Worm (Caenorhabditis elegans) whole organism, young adult: ENCODE results near the gene F59E12.6.
A peak's percentile ranks its signal among the peaks of the same experiment; 100 is the strongest.

Source experiments
- B0035.1 ChIP-seq: sonication (generic microtip); optimal IDR thresholded peaks from 2 replicates; lab custom pipeline; 2016; ENCODE audit warnings: missing genetic modification characterization, mild to moderate bottlenecking, missing compliant biosample characterization, missing genotype, missing genetic modification reagents
- C17E4.6 ChIP-seq: fragments of 200-800 bp; sonication (Bioruptor generic); IDR thresholded peaks from 2 replicates; pipeline ENCODE4 v1.3.6; 2022; ENCODE audit warnings: missing genetic modification reagents, missing genetic modification characterization, missing compliant biosample characterization
- F10E7.11 ChIP-seq: sonication (generic microtip); optimal IDR thresholded peaks from 2 replicates; lab custom pipeline; 2017; ENCODE audit warnings: mild to moderate bottlenecking, missing genetic modification characterization, moderate library complexity, missing compliant biosample characterization
- F22D6.2 ChIP-seq: sonication (generic microtip); optimal IDR thresholded peaks from 2 replicates; lab custom pipeline; 2016; ENCODE audit warnings: mild to moderate bottlenecking, missing genetic modification characterization, missing compliant biosample characterization
- F33H1.4 ChIP-seq: fragments of 200-800 bp; sonication (Bioruptor generic); IDR thresholded peaks from 2 replicates; pipeline ENCODE4 v1.3.6; 2022; ENCODE audit warnings: missing genetic modification reagents, missing genetic modification characterization, missing compliant biosample characterization
- F37B4.10 ChIP-seq: fragments of 200-800 bp; sonication (Bioruptor generic); IDR thresholded peaks from 2 replicates; pipeline ENCODE4 v1.3.6; 2022; ENCODE audit warnings: missing genetic modification characterization, missing compliant biosample characterization
- F55B11.4 ChIP-seq: sonication (generic microtip); optimal IDR thresholded peaks from 2 replicates; lab custom pipeline; 2016; ENCODE audit warnings: missing compliant biosample characterization, missing genetic modification characterization, borderline replicate concordance; ENCODE audit not compliant: insufficient read depth
- K11D2.4 ChIP-seq: fragments of 200-800 bp; sonication (Bioruptor generic); IDR thresholded peaks from 2 replicates; pipeline ENCODE4 v1.3.6; 2022; ENCODE audit warnings: missing genetic modification reagents, missing genetic modification characterization, missing compliant biosample characterization
- K12H6.12 ChIP-seq: fragments of 200-800 bp; sonication (Bioruptor generic); optimal IDR thresholded peaks from 2 replicates; lab custom pipeline; 2018; ENCODE audit warnings: mild to moderate bottlenecking, missing genetic modification characterization, missing compliant biosample characterization
- T07F8.4 ChIP-seq: sonication (generic microtip); optimal IDR thresholded peaks from 2 replicates; lab custom pipeline; 2016; ENCODE audit warnings: mild to moderate bottlenecking, missing genetic modification characterization, moderate library complexity, missing compliant biosample characterization
- Y53G8AR.9 ChIP-seq: fragments of 200-800 bp; sonication (Bioruptor generic); conservative IDR thresholded peaks from 2 replicates; pipeline ENCODE4 v1.3.6; 2022; ENCODE audit warnings: missing genetic modification reagents, missing genetic modification characterization, missing compliant biosample characterization
- Y79H2A.3 ChIP-seq: fragments of 200-800 bp; sonication (Bioruptor generic); conservative IDR thresholded peaks from 2 replicates; pipeline ENCODE4 v1.3.6; 2022; ENCODE audit warnings: missing genetic modification reagents, missing genetic modification characterization, missing compliant biosample characterization
- Y95B8A.8 ChIP-seq: fragments of 200-800 bp; sonication (Bioruptor generic); IDR thresholded peaks from 2 replicates; pipeline ENCODE4 v1.3.6; 2022; ENCODE audit warnings: missing genetic modification reagents, missing genetic modification characterization, missing compliant biosample characterization
- aptf-2 ChIP-seq: fragments of 200-800 bp; sonication (Bioruptor generic); conservative IDR thresholded peaks from 2 replicates; pipeline ENCODE4 v1.3.6; 2022; ENCODE audit warnings: missing genetic modification reagents, missing genetic modification characterization, missing compliant biosample characterization
- athp-1 ChIP-seq: sonication (generic microtip); optimal IDR thresholded peaks from 2 replicates; lab custom pipeline; 2017; ENCODE audit warnings: mild to moderate bottlenecking, missing genetic modification characterization, missing compliant biosample characterization
- attf-3 ChIP-seq: fragments of 200-800 bp; sonication (Bioruptor generic); conservative IDR thresholded peaks from 2 replicates; pipeline ENCODE4 v1.3.6; 2022; ENCODE audit warnings: missing genetic modification reagents, missing genetic modification characterization, missing compliant biosample characterization
- ccch-3 ChIP-seq: fragments of 200-800 bp; sonication (Bioruptor generic); optimal IDR thresholded peaks from 2 replicates; lab custom pipeline; 2018; ENCODE audit warnings: mild to moderate bottlenecking, missing genetic modification characterization, missing compliant biosample characterization
- cebp-2 ChIP-seq: fragments of 200-800 bp; sonication (Bioruptor generic); IDR thresholded peaks from 2 replicates; pipeline ENCODE4 v1.3.6; 2022; ENCODE audit warnings: missing genetic modification characterization, missing compliant biosample characterization
- ceh-27 ChIP-seq: fragments of 200-800 bp; sonication (Bioruptor generic); optimal IDR thresholded peaks from 2 replicates; lab custom pipeline; 2018; ENCODE audit warnings: mild to moderate bottlenecking, missing genetic modification characterization, moderate library complexity, missing compliant biosample characterization
- die-1 ChIP-seq: sonication (generic microtip); optimal IDR thresholded peaks from 2 replicates; lab custom pipeline; 2016; ENCODE audit warnings: missing genotype, mild to moderate bottlenecking, missing genetic modification characterization, missing compliant biosample characterization
- dpl-1 ChIP-seq: fragments of 150-350 bp; optimal IDR thresholded peaks from 2 replicates; lab custom pipeline; 2014; ENCODE audit warnings: missing biosample characterization, missing genetic modification reagents, missing genetic modification characterization
- egrh-3 ChIP-seq: fragments of 200-800 bp; sonication (Bioruptor generic); IDR thresholded peaks from 2 replicates; pipeline ENCODE4 v1.3.6; 2022; ENCODE audit warnings: missing genetic modification reagents, missing genetic modification characterization, missing compliant biosample characterization
- hlh-26 ChIP-seq: fragments of 200-800 bp; sonication (Bioruptor generic); conservative IDR thresholded peaks from 2 replicates; pipeline ENCODE4 v1.3.6; 2022; ENCODE audit warnings: missing genetic modification reagents, missing genetic modification characterization, missing compliant biosample characterization
- hmg-1.2 ChIP-seq: fragments of 200-800 bp; sonication (Bioruptor generic); IDR thresholded peaks from 2 replicates; pipeline ENCODE4 v1.3.6; 2022; ENCODE audit warnings: missing genetic modification reagents, missing genetic modification characterization, missing compliant biosample characterization
- hmg-20 ChIP-seq: fragments of 200-800 bp; sonication (Bioruptor generic); IDR thresholded peaks from 2 replicates; pipeline ENCODE4 v1.3.6; 2022; ENCODE audit warnings: missing genetic modification reagents, missing genetic modification characterization, missing compliant biosample characterization
- hsf-1 ChIP-seq: fragments of 200-800 bp; sonication (Bioruptor generic); IDR thresholded peaks from 2 replicates; pipeline ENCODE4 v1.3.6; 2022; ENCODE audit warnings: missing genetic modification reagents, missing genetic modification characterization, missing compliant biosample characterization
- lin-26 ChIP-seq: fragments of 200-800 bp; sonication (Bioruptor generic); IDR thresholded peaks from 2 replicates; pipeline ENCODE4 v1.3.6; 2022; ENCODE audit warnings: missing genetic modification reagents, missing genetic modification characterization, missing compliant biosample characterization
- lsy-27 ChIP-seq: sonication (generic microtip); optimal IDR thresholded peaks from 2 replicates; lab custom pipeline; 2017; ENCODE audit warnings: missing genetic modification characterization, mild to moderate bottlenecking, missing compliant biosample characterization, antibody characterized with exemption, missing genotype, borderline replicate concordance; ENCODE audit not compliant: insufficient read depth
- madf-8 ChIP-seq: fragments of 200-800 bp; sonication (Bioruptor generic); conservative IDR thresholded peaks from 2 replicates; pipeline ENCODE4 v1.3.6; 2022; ENCODE audit warnings: missing genetic modification reagents, missing genetic modification characterization, missing compliant biosample characterization
- mcd-1 ChIP-seq: fragments of 200-800 bp; sonication (Bioruptor generic); IDR thresholded peaks from 2 replicates; pipeline ENCODE4 v1.3.6; 2022; ENCODE audit warnings: missing genetic modification reagents, missing genetic modification characterization, missing compliant biosample characterization
- mel-28 ChIP-seq: sonication (generic microtip); optimal IDR thresholded peaks from 2 replicates; lab custom pipeline; 2016; ENCODE audit warnings: borderline replicate concordance, mild to moderate bottlenecking, missing genetic modification characterization, missing compliant biosample characterization
- nfya-1 ChIP-seq: sonication (generic microtip); optimal IDR thresholded peaks from 2 replicates; lab custom pipeline; 2017; ENCODE audit warnings: antibody characterized with exemption, missing compliant biosample characterization, missing genetic modification characterization, borderline replicate concordance; ENCODE audit not compliant: insufficient read depth
- nfyb-1 ChIP-seq: fragments of 200-800 bp; sonication (Bioruptor generic); IDR thresholded peaks from 2 replicates; pipeline ENCODE4 v1.3.6; 2022; ENCODE audit warnings: missing genetic modification reagents, missing genetic modification characterization, missing compliant biosample characterization
- nhr-90 ChIP-seq: sonication (generic microtip); optimal IDR thresholded peaks from 2 replicates; lab custom pipeline; 2016; ENCODE audit warnings: missing genotype, mild to moderate bottlenecking, missing genetic modification characterization, missing compliant biosample characterization
- snpc-1.1 ChIP-seq: sonication (generic microtip); optimal IDR thresholded peaks from 2 replicates; lab custom pipeline; 2017; ENCODE audit warnings: missing genetic modification characterization, mild to moderate bottlenecking, missing compliant biosample characterization, antibody characterized with exemption, moderate library complexity, missing genotype, missing genetic modification reagents; ENCODE audit not compliant: insufficient read depth
- snpc-1.3 ChIP-seq: sonication (generic microtip); optimal IDR thresholded peaks from 2 replicates; lab custom pipeline; 2017; ENCODE audit warnings: missing genetic modification characterization, mild to moderate bottlenecking, missing compliant biosample characterization, antibody characterized with exemption, moderate library complexity, missing genotype, missing genetic modification reagents; ENCODE audit not compliant: insufficient read depth
- snpc-3.4 ChIP-seq: sonication (generic microtip); optimal IDR thresholded peaks from 2 replicates; lab custom pipeline; 2017; ENCODE audit warnings: missing genetic modification characterization, mild to moderate bottlenecking, missing compliant biosample characterization, antibody characterized with exemption, moderate library complexity, missing genotype, missing genetic modification reagents
- snpc-4 ChIP-seq, 5 experiments: fragments of 150-350 bp in 1 of 5; sonication (generic microtip) in 4 of 5; optimal IDR thresholded peaks; 2 replicates each; lab custom pipeline; 2014 to 2018; ENCODE audit warnings: missing genetic modification characterization in 5 of 5, missing biosample characterization in 3 of 5, antibody characterized with exemption in 2 of 5, mild to moderate bottlenecking in 2 of 5, missing compliant biosample characterization in 2 of 5, missing genotype in 2 of 5, moderate library complexity in 2 of 5, missing genetic modification reagents in 1 of 5
- sptf-2 ChIP-seq: fragments of 200-800 bp; sonication (Bioruptor generic); optimal IDR thresholded peaks from 2 replicates; lab custom pipeline; 2018; ENCODE audit warnings: mild to moderate bottlenecking, missing genetic modification characterization, missing compliant biosample characterization
- tbp1 ChIP-seq: fragments of 200-800 bp; sonication (Bioruptor generic); optimal IDR thresholded peaks from 2 replicates; lab custom pipeline; 2018; ENCODE audit warnings: mild to moderate bottlenecking, missing genetic modification characterization, missing compliant biosample characterization
- unc-130 ChIP-seq: sonication (generic microtip); optimal IDR thresholded peaks from 2 replicates; lab custom pipeline; 2016; ENCODE audit warnings: missing genetic modification reagents, missing genetic modification characterization, missing compliant biosample characterization
- unc-62 ChIP-seq: fragments of 150-350 bp; optimal IDR thresholded peaks from 2 replicates; lab custom pipeline; 2014; ENCODE audit warnings: missing biosample characterization, missing genetic modification reagents, missing genetic modification characterization
- zim-3 ChIP-seq: sonication (generic microtip); optimal IDR thresholded peaks from 2 replicates; lab custom pipeline; 2017; ENCODE audit warnings: mild to moderate bottlenecking, missing genetic modification characterization, moderate library complexity, missing compliant biosample characterization
- ztf-26 ChIP-seq: sonication (generic microtip); optimal IDR thresholded peaks from 2 replicates; lab custom pipeline; 2017; ENCODE audit warnings: missing genetic modification characterization, missing compliant biosample characterization
- ztf-6 ChIP-seq: fragments of 200-800 bp; sonication (Bioruptor generic); IDR thresholded peaks from 2 replicates; pipeline ENCODE4 v1.3.6; 2022; ENCODE audit warnings: missing genetic modification reagents, missing genetic modification characterization, missing compliant biosample characterization

F59E12.6 gene

ce11 chrII:5578035-5578434 is 52.7 kb downstream of the F59E12.6 start, which contains the start of gene T25E4.1:
Gene T25E4.1, plus strand, starts transcription at chrII:5578335.
- TF ChIP-seq unc-130 (GFP tag; lab: Kevin White, UChicago) (no peak), hlh-26 (GFP tag; lab: Robert Waterston, UW) (no peak), B0035.1 (tag; lab: Kevin White, UChicago) (no peak), mcd-1 (GFP tag; lab: Robert Waterston, UW) (no peak), snpc-3.4 (tag; lab: Kevin White, UChicago) (no peak), cebp-2 (GFP tag; lab: Robert Waterston, UW) (no peak), dpl-1 (GFP tag; lab: Kevin White, UChicago) (no peak), K11D2.4 (GFP tag; lab: Robert Waterston, UW) (no peak), nfyb-1 (GFP tag; lab: Robert Waterston, UW) (no peak), ztf-6 (no peak)

ce11 chrII:5577060-5577459 is 53.7 kb downstream of the F59E12.6 start:
- no peak for TF ChIP-seq unc-62
- no peak for TF ChIP-seq Y53G8AR.9 (GFP tag; lab: Robert Waterston, UW)
- TF ChIP-seq mel-28, result no peak
- TF ChIP-seq K11D2.4 (GFP tag; lab: Robert Waterston, UW), result no peak
- peak; percentile 24 for TF ChIP-seq T07F8.4 (tag; lab: Kevin White, UChicago)
- TF ChIP-seq C17E4.6 (GFP tag; lab: Robert Waterston, UW), result no peak
- TF ChIP-seq F55B11.4 (tag; lab: Kevin White, UChicago), result no peak
- peak; percentile 99 for TF ChIP-seq tbp1 (GFP tag; lab: Kevin White, UChicago)
- no peak for TF ChIP-seq nfya-1 (tag; lab: Kevin White, UChicago)
- TF ChIP-seq hmg-20, result no peak
- peak; percentile 80 for TF ChIP-seq snpc-1.3 (tag; lab: Kevin White, UChicago)
- TF ChIP-seq hsf-1 (GFP tag; lab: Robert Waterston, UW), result no peak
- TF ChIP-seq ceh-27 (GFP tag; lab: Kevin White, UChicago), result peak; percentile 50
- TF ChIP-seq ccch-3 (GFP tag; lab: Kevin White, UChicago), result no peak
- TF ChIP-seq hmg-1.2, result peak; percentile 71
- TF ChIP-seq F37B4.10 (GFP tag; lab: Robert Waterston, UW), result no peak
- TF ChIP-seq F10E7.11 (tag; lab: Kevin White, UChicago), result no peak
- peak; percentile 7 for TF ChIP-seq ztf-26 (tag; lab: Kevin White, UChicago)
- 0 out of 2 replicates have a peak, but pooled peaks have one; percentile 30 for TF ChIP-seq aptf-2
- TF ChIP-seq egrh-3 (GFP tag; lab: Robert Waterston, UW), result no peak
- no peak for TF ChIP-seq Y79H2A.3
- TF ChIP-seq madf-8, result no peak
- TF ChIP-seq snpc-1.1 (tag; lab: Kevin White, UChicago), result no peak
- peak; percentile 35 for TF ChIP-seq zim-3 (tag; lab: Kevin White, UChicago)
- 0 out of 2 replicates have a peak, but pooled peaks have one; percentile 13 for TF ChIP-seq attf-3 (GFP tag; lab: Robert Waterston, UW)
- peak; percentile 66 for TF ChIP-seq nhr-90 (tag; lab: Kevin White, UChicago)
- TF ChIP-seq sptf-2 (GFP tag; lab: Kevin White, UChicago), result no peak
- TF ChIP-seq Y95B8A.8, result no peak
- peak; percentile 60; the same call in 1 of the 2 replicates for TF ChIP-seq cebp-2 (GFP tag; lab: Robert Waterston, UW)
- peak; percentile 86 for TF ChIP-seq lin-26 (GFP tag; lab: Robert Waterston, UW)
- TF ChIP-seq F22D6.2 (tag; lab: Kevin White, UChicago), result no peak
- TF ChIP-seq die-1 (tag; lab: Kevin White, UChicago), result peak; percentile 69
- TF ChIP-seq athp-1 (tag; lab: Kevin White, UChicago), result peak; percentile 50
- no peak for TF ChIP-seq lsy-27 (tag; lab: Kevin White, UChicago)
- peak; percentile 27; the same call in 1 of the 2 replicates for TF ChIP-seq F33H1.4 (GFP tag; lab: Robert Waterston, UW)
- no peak for TF ChIP-seq K12H6.12
- TF ChIP-seq B0035.1 (tag; lab: Kevin White, UChicago), result peak; percentile 15
- TF ChIP-seq snpc-4 (GFP tag; optimal IDR thresholded peaks at IDR 0.05; lab: Kevin White, UChicago), result peak; percentile 54
- TF ChIP-seq snpc-4 (tag; optimal IDR thresholded peaks at IDR 0.05; lab: Kevin White, UChicago), result peak; percentile 25 to 86 (median 70)
